Fruit fly (Drosophila melanogaster): ENCODE data around the gene rsh.

rsh gene

dm6 chrX:13109583-13110126 is 121.2 kb downstream of the rsh start (continued):
- TF ChIP-seq CG3407 (GFP tag; optimal IDR thresholded peaks at IDR 0.05) (no peak), bbx (GFP tag; IDR thresholded peaks at IDR 0.05; ENCODE audit: partially characterized antibody) (no peak), wor (GFP tag; IDR thresholded peaks at IDR 0.05) (no peak), cad (GFP tag; optimal IDR thresholded peaks at IDR 0.05) (no peak), CG6765 (GFP tag; optimal IDR thresholded peaks at IDR 0.05) (no peak), gce (GFP tag; IDR thresholded peaks at IDR 0.05) (no peak), ap (GFP tag; IDR thresholded peaks at IDR 0.05) (peak; percentile 47; the same call in 1 of the 2 replicates), CG1603 (tag; optimal IDR thresholded peaks at IDR 0.05) (no peak), caup (GFP tag; optimal IDR thresholded peaks at IDR 0.05; ENCODE audit: severe bottlenecking) (peak; percentile 2), sima (GFP tag; optimal IDR thresholded peaks at IDR 0.05) (no peak), CG13775 (GFP tag; optimal IDR thresholded peaks at IDR 0.05) (no peak), psq (GFP tag; optimal IDR thresholded peaks at IDR 0.05) (no peak), Hr39 (optimal IDR thresholded peaks at IDR 0.05) (no peak), CG9215 (GFP tag; IDR thresholded peaks at IDR 0.05) (no peak), TFAM (GFP tag; optimal IDR thresholded peaks at IDR 0.05) (no peak), Poxn (GFP tag; IDR thresholded peaks at IDR 0.05) (no peak), Deaf1 (tag; optimal IDR thresholded peaks at IDR 0.05) (peak; percentile 28), CG3281 (GFP tag; optimal IDR thresholded peaks at IDR 0.05) (peak; percentile 17), repo (GFP tag; optimal IDR thresholded peaks at IDR 0.05) (no peak), Aef1 (GFP tag; IDR thresholded peaks at IDR 0.05) (peak; percentile 42; the same call in 1 of the 3 replicates), Ssrp (tag; optimal IDR thresholded peaks at IDR 0.05) (peak; percentile 22), CG7556 (GFP tag; optimal IDR thresholded peaks at IDR 0.05) (peak; percentile 45), CG30020 (tag; optimal IDR thresholded peaks at IDR 0.05) (no peak), tup (GFP tag; optimal IDR thresholded peaks at IDR 0.05) (no peak), CG10565 (GFP tag; optimal IDR thresholded peaks at IDR 0.05) (no peak), fd96Cb (tag; optimal IDR thresholded peaks at IDR 0.05) (peak; percentile 36), CG2129 (GFP tag; IDR thresholded peaks at IDR 0.05; ENCODE audit: partially characterized antibody) (no peak), C15 (GFP tag; IDR thresholded peaks at IDR 0.05) (no peak), CG10959 (GFP tag; IDR thresholded peaks at IDR 0.05) (no peak), CHES-1-like (GFP tag; optimal IDR thresholded peaks at IDR 0.05) (no peak), Nf-YA (GFP tag; IDR thresholded peaks at IDR 0.05) (0 out of 2 replicates have a peak, but pooled peaks have one; percentile 28), sd (tag; optimal IDR thresholded peaks at IDR 0.05) (peak; percentile 44), zen2 (GFP tag; IDR thresholded peaks at IDR 0.05; ENCODE audit: partially characterized antibody) (no peak), h (optimal IDR thresholded peaks at IDR 0.05) (no peak), CG12155 (GFP tag; optimal IDR thresholded peaks at IDR 0.05) (peak; percentile 8), CG14965 (GFP tag; optimal IDR thresholded peaks at IDR 0.05; ENCODE audit: borderline replicate concordance) (no peak), otp (GFP tag; IDR thresholded peaks at IDR 0.05) (no peak), CG9932 (GFP tag; IDR thresholded peaks at IDR 0.05) (peak; percentile 62), al (GFP tag; IDR thresholded peaks at IDR 0.05) (peak; percentile 43; the same call in 1 of the 2 replicates), NC2α (GFP tag; optimal IDR thresholded peaks at IDR 0.05) (no peak), Pdp1 (GFP tag; optimal IDR thresholded peaks at IDR 0.05) (no peak), ssp (GFP tag; IDR thresholded peaks at IDR 0.05) (0 out of 2 replicates have a peak, but pooled peaks have one; percentile 23), CG15514 (GFP tag; optimal IDR thresholded peaks at IDR 0.05) (peak; percentile 13), pzg (GFP tag; optimal IDR thresholded peaks at IDR 0.05) (no peak), Hr51 (GFP tag; optimal IDR thresholded peaks at IDR 0.05) (peak in 1 of 2 experiments; percentile 67), fru (optimal IDR thresholded peaks at IDR 0.05) (no peak), Dp (GFP tag; optimal IDR thresholded peaks at IDR 0.05) (no peak), bab2 (GFP tag; optimal IDR thresholded peaks at IDR 0.05) (no peak), onecut (GFP tag; IDR thresholded peaks at IDR 0.05) (no peak), unpg (GFP tag; optimal IDR thresholded peaks at IDR 0.05) (peak; percentile 71), vnd (GFP tag; IDR thresholded peaks at IDR 0.05; ENCODE audit: partially characterized antibody) (no peak)
